Fruit fly (Drosophila melanogaster): Measurements from ENCODE around the gene CG8028.

CG8028 gene

dm6 chrX:19285441-19285840 is 5.3 kb upstream of the CG8028 start:
- TF ChIP-seq Rel (GFP tag; optimal IDR thresholded peaks at IDR 0.05): no peak
- TF ChIP-seq Rel (tag; optimal IDR thresholded peaks at IDR 0.05): peak; percentile 58
- TF ChIP-seq OdsH (GFP tag; optimal IDR thresholded peaks at IDR 0.05): no peak

dm6 chrX:19281271-19281670 is 1.1 kb upstream of the CG8028 start:
- peak; percentile 21 for TF ChIP-seq Myc (optimal IDR thresholded peaks at IDR 0.05)
- TF ChIP-seq psq (GFP tag; optimal IDR thresholded peaks at IDR 0.05): peak; percentile 18
- no peak for TF ChIP-seq Hr78 (GFP tag; optimal IDR thresholded peaks at IDR 0.05)
- peak; percentile 44 for TF ChIP-seq rgr (GFP tag; optimal IDR thresholded peaks at IDR 0.05)
- TF ChIP-seq HLH106 (tag; optimal IDR thresholded peaks at IDR 0.05): peak; percentile 33
- no peak for TF ChIP-seq pan (optimal IDR thresholded peaks at IDR 0.05)

dm6 chrX:19280685-19281084 is 536 bp upstream of the CG8028 start:
- TF ChIP-seq foxo (GFP tag; optimal IDR thresholded peaks at IDR 0.05) (no peak), Rel (GFP tag; optimal IDR thresholded peaks at IDR 0.05) (no peak), Rel (tag; optimal IDR thresholded peaks at IDR 0.05) (no peak), sv (GFP tag; optimal IDR thresholded peaks at IDR 0.05) (no peak), tai (GFP tag; optimal IDR thresholded peaks at IDR 0.05) (no peak), br (GFP tag; optimal IDR thresholded peaks at IDR 0.05) (no peak), dmrt93B (GFP tag; optimal IDR thresholded peaks at IDR 0.05) (no peak), Sp1 (GFP tag; optimal IDR thresholded peaks at IDR 0.05) (no peak), dsf (GFP tag; optimal IDR thresholded peaks at IDR 0.05; ENCODE audit: borderline replicate concordance) (no peak), lola (GFP tag; optimal IDR thresholded peaks at IDR 0.05) (no peak), Mio (GFP tag; optimal IDR thresholded peaks at IDR 0.05) (no peak), Vsx2 (GFP tag; optimal IDR thresholded peaks at IDR 0.05; ENCODE audit: partially characterized antibody) (no peak), HLH106 (tag; optimal IDR thresholded peaks at IDR 0.05) (no peak), Hr78 (GFP tag; optimal IDR thresholded peaks at IDR 0.05) (no peak), Abd-B (GFP tag; optimal IDR thresholded peaks at IDR 0.05) (no peak), rgr (GFP tag; optimal IDR thresholded peaks at IDR 0.05) (no peak), CG32264 (GFP tag; optimal IDR thresholded peaks at IDR 0.05) (no peak), jim (GFP tag; optimal IDR thresholded peaks at IDR 0.05) (no peak), CrebA (GFP tag; optimal IDR thresholded peaks at IDR 0.05; ENCODE audit: borderline replicate concordance) (no peak)

DNA sequence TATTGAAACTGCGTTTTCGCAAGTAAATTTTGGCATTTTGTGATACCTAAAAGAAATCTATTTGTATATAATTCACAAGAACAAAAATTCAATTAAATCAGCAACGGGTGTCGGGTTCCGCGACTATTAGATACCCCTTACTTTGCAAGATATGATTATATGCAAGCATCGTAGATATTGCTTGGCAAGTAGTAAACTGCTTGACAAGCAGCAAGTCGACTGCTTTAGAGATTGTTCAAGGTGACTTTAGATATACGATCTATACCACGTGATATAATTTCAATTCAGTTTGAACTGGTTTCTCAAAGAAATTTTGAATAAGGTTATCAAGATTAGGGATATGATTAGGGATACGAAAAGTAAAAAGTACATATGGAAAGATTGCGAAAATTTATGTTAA is 1.8 kb downstream of the CG8028 start:
- TF ChIP-seq usp (GFP tag; optimal IDR thresholded peaks at IDR 0.05): no peak

- no peak for TF ChIP-seq brk (GFP tag; optimal IDR thresholded peaks at IDR 0.05)
- TF ChIP-seq HLH106 (tag; optimal IDR thresholded peaks at IDR 0.05): no peak
- no peak for TF ChIP-seq GATAd (GFP tag; optimal IDR thresholded peaks at IDR 0.05)
- no peak for TF ChIP-seq lola (GFP tag; optimal IDR thresholded peaks at IDR 0.05)
- TF ChIP-seq Jra (GFP tag; optimal IDR thresholded peaks at IDR 0.05): no peak
- no peak for TF ChIP-seq OdsH (GFP tag; optimal IDR thresholded peaks at IDR 0.05)
- TF ChIP-seq fru (GFP tag; optimal IDR thresholded peaks at IDR 0.05): no peak
- no peak for TF ChIP-seq foxo (GFP tag; optimal IDR thresholded peaks at IDR 0.05)
- no peak for TF ChIP-seq CG9705 (GFP tag; optimal IDR thresholded peaks at IDR 0.05)
- no peak for TF ChIP-seq br (GFP tag; optimal IDR thresholded peaks at IDR 0.05)
- TF ChIP-seq dmrt93B (GFP tag; optimal IDR thresholded peaks at IDR 0.05): no peak
- no peak for TF ChIP-seq Mio (GFP tag; optimal IDR thresholded peaks at IDR 0.05)
- no peak for TF ChIP-seq woc (GFP tag; optimal IDR thresholded peaks at IDR 0.05)
- TF ChIP-seq sage (GFP tag; optimal IDR thresholded peaks at IDR 0.05): no peak
Measured at dm6 chrX:19276489-19277117, 3.5 kb downstream of the CG8028 start, which contains the start of the genes CG32537 and CG32536. CG32537 (minus strand) TSS chrX:19276539. CG32536 (minus strand) TSS chrX:19276898.

DNA sequence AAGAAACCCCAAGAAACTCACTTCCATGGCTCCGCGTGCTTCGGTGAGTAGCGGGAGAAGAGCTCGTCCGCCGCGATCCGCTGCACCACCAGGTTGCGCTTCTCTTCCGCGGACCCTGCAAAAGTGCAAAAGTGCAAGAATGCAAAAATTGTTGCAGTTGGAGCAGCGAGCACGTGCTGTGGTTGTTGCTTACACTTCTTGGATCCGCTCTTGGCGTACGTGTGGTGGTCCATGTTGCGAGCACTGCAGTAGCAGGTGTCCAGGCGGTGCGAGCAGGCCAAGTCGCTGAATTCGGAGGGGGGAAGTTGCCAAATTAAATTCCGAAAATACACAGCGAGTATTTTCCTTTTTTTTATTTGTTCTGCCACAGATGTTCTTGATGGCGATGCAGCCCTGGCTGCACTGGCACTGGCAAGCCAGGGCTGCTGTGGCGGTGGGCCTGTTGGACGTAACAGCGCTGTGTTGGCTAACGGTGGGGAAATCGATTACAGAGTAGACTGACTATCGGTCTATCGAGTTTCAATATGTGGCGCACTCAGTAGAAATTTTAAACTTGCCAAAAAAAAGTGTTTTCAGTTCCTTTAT is 11.6 kb downstream of the CG8028 start, which contains the start of gene CG8010:
TSS of gene CG8010 (minus strand) at position 413 of the 585 bp plus-strand sequence.
- TF ChIP-seq Rel (GFP tag; optimal IDR thresholded peaks at IDR 0.05) (no peak), Rel (tag; optimal IDR thresholded peaks at IDR 0.05) (peak; percentile 53), woc (GFP tag; optimal IDR thresholded peaks at IDR 0.05) (no peak), usp (GFP tag; optimal IDR thresholded peaks at IDR 0.05) (no peak), fru (GFP tag; optimal IDR thresholded peaks at IDR 0.05) (no peak), rgr (GFP tag; optimal IDR thresholded peaks at IDR 0.05) (no peak), Sp1 (GFP tag; optimal IDR thresholded peaks at IDR 0.05) (no peak), br (GFP tag; optimal IDR thresholded peaks at IDR 0.05) (no peak), Mio (GFP tag; optimal IDR thresholded peaks at IDR 0.05) (no peak), Hr83 (GFP tag; optimal IDR thresholded peaks at IDR 0.05; ENCODE audit: poor library complexity, severe bottlenecking) (no peak), brk (GFP tag; optimal IDR thresholded peaks at IDR 0.05) (no peak), N (GFP tag; optimal IDR thresholded peaks at IDR 0.05) (no peak), dsf (GFP tag; optimal IDR thresholded peaks at IDR 0.05; ENCODE audit: borderline replicate concordance) (no peak), OdsH (GFP tag; optimal IDR thresholded peaks at IDR 0.05) (peak; percentile 25), HLH106 (tag; optimal IDR thresholded peaks at IDR 0.05) (no peak), ey (GFP tag; optimal IDR thresholded peaks at IDR 0.05) (peak; percentile 20), Dif (GFP tag; optimal IDR thresholded peaks at IDR 0.05; ENCODE audit: partially characterized antibody) (no peak), jim (GFP tag; optimal IDR thresholded peaks at IDR 0.05) (peak; percentile 36), lola (GFP tag; optimal IDR thresholded peaks at IDR 0.05) (no peak)

All from whole organism, wandering third instar larva.